Worm (Caenorhabditis elegans) whole organism, midembryonic: ENCODE measurements around the gene Y105C5A.26.

Experiments used
- med-1 ChIP-seq: sonication (generic microtip); optimal IDR thresholded peaks from 2 replicates; lab custom pipeline; 2017; ENCODE audit warnings: missing genetic modification characterization, mild to moderate bottlenecking, missing compliant biosample characterization, antibody characterized with exemption, missing genetic modification reagents; ENCODE audit not compliant: insufficient read depth
- ref-1 ChIP-seq: fragments of 200-800 bp; sonication (Bioruptor generic); conservative IDR thresholded peaks from 2 replicates; pipeline ENCODE4 v1.3.6; 2022; ENCODE audit warnings: missing genetic modification reagents, missing genetic modification characterization, missing compliant biosample characterization
- ztf-23 ChIP-seq: fragments of 200-800 bp; sonication (Bioruptor generic); IDR thresholded peaks from 2 replicates; pipeline ENCODE4 v1.3.6; 2022; ENCODE audit warnings: missing genetic modification reagents, missing genetic modification characterization, missing compliant biosample characterization
- ztf-29 ChIP-seq: fragments of 200-800 bp; sonication (Bioruptor generic); IDR thresholded peaks from 2 replicates; pipeline ENCODE4 v1.3.6; 2022; ENCODE audit warnings: missing genetic modification reagents, missing genetic modification characterization, missing compliant biosample characterization

DNA sequence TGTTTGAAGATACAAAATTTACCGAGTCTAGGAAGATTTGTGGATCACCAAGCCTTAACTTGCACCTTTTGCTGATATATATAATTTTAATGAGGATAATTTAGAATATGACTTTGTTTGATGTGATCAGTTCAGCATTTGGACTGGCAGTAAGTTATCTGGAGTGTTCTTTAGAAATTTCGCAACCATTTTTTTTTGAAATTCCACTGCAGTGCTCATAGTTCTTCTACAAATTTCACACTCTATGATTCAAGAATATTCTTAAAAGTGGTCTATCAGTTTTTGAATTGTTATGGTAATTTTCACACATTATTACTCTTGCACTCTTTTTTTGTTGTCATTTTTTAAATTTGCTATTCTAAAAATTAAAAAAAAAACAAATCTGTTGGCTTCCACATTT, 42.1 kb downstream of the Y105C5A.26 start:
- no peak for TF ChIP-seq ztf-29
- TF ChIP-seq ztf-23 (GFP tag; lab: Robert Waterston, UW), result no peak
- TF ChIP-seq ref-1, result no peak
- no peak for TF ChIP-seq med-1 (GFP tag; lab: Kevin White, UChicago)
